Fruit fly (Drosophila melanogaster) whole organism, embryonic: ENCODE measurements around the gene Osi10b.

ENCODE experiments used
- CG4328 ChIP-seq: fragments of 200-800 bp; sonication (Bioruptor generic); optimal IDR thresholded peaks from 3 replicates; lab custom pipeline; 2017; ENCODE audit warnings: missing biosample characterization, missing genetic modification reagents, missing genetic modification characterization
- CG7987 ChIP-seq: fragments of 200-800 bp; sonication (Bioruptor generic); optimal IDR thresholded peaks from 2 replicates; lab custom pipeline; 2018; ENCODE audit warnings: missing biosample characterization, mild to moderate bottlenecking, missing genetic modification characterization, moderate library complexity
- CkIIα-i1 ChIP-seq: fragments of 200-800 bp; sonication (Bioruptor generic); IDR thresholded peaks from 2 replicates; pipeline ENCODE4 v1.3.6; 2022; ENCODE audit warnings: missing biosample characterization, missing genetic modification characterization
- gfzf ChIP-seq: fragments of 200-800 bp; sonication (Bioruptor generic); optimal IDR thresholded peaks from 2 replicates; lab custom pipeline; 2016; ENCODE audit warnings: missing biosample characterization, mild to moderate bottlenecking, missing genetic modification characterization, moderate library complexity
- nerfin-1 ChIP-seq: fragments of 200-800 bp; sonication (Bioruptor generic); optimal IDR thresholded peaks from 3 replicates; lab custom pipeline; 2019; ENCODE audit warnings: missing biosample characterization, mild to moderate bottlenecking, missing genetic modification characterization, moderate library complexity

DNA sequence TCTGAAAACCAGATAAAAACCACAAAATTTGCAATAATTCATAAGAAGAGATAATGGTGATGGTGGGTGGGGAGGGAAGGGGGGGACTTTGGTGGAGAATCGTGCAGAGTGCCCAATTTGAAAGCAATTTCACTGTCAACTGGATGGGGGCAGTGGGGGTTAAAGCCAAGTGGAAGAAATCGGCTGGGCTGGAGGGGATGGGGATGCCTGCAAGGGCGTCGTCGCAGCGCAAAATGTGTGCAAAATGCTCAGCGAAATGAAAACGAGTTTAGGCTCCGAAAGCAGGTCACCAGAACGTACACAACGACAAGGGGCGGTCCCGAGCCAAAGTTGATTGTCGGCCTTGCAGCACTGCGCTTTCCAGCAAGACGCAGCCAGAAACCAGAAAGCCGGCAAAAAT is 13.2 kb upstream of the Osi10b start:
- TF ChIP-seq CG4328 (no peak), gfzf (GFP tag; lab: Kevin White, UChicago) (no peak), CG7987 (GFP tag; lab: Kevin White, UChicago) (no peak), nerfin-1 (tag; lab: Kevin White, UChicago) (no peak), CkIIα-i1 (GFP tag; lab: Robert Waterston, UW) (no peak)
